Fruit fly (Drosophila melanogaster) whole organism, prepupa: Measurements from ENCODE around the gene blot.

ENCODE experiments used
- CG10631 ChIP-seq: fragments of 200-800 bp; sonication (Bioruptor generic); optimal IDR thresholded peaks from 2 replicates; lab custom pipeline; 2016; ENCODE audit warnings: missing biosample characterization, missing genetic modification characterization
- CG11294 ChIP-seq: fragments of 200-800 bp; sonication (Bioruptor generic); IDR thresholded peaks from 2 replicates; pipeline ENCODE4 v1.3.6; 2022; ENCODE audit warnings: missing biosample characterization, missing genetic modification characterization
- CG11762 ChIP-seq: fragments of 200-800 bp; sonication (Bioruptor generic); optimal IDR thresholded peaks from 3 replicates; lab custom pipeline; 2016; ENCODE audit warnings: missing biosample characterization, missing genetic modification characterization; ENCODE audit not compliant: insufficient read depth
- CG15336 ChIP-seq: fragments of 200-800 bp; sonication (Bioruptor generic); IDR thresholded peaks from 2 replicates; pipeline ENCODE4 v1.3.6; 2022; ENCODE audit warnings: missing biosample characterization, missing genetic modification characterization
- CG16779 ChIP-seq: fragments of 200-800 bp; sonication (Bioruptor generic); optimal IDR thresholded peaks from 3 replicates; lab custom pipeline; 2017; ENCODE audit warnings: missing biosample characterization, mild to moderate bottlenecking, missing genetic modification characterization
- CG31627 ChIP-seq: fragments of 200-800 bp; sonication (Bioruptor generic); optimal IDR thresholded peaks from 3 replicates; lab custom pipeline; 2016; ENCODE audit warnings: missing biosample characterization, missing genetic modification characterization
- CG32006 ChIP-seq: fragments of 200-800 bp; sonication (Bioruptor generic); optimal IDR thresholded peaks from 3 replicates; lab custom pipeline; 2017; ENCODE audit warnings: missing biosample characterization, mild to moderate bottlenecking, missing genetic modification characterization
- CG3919 ChIP-seq: fragments of 200-800 bp; sonication (Bioruptor generic); optimal IDR thresholded peaks from 3 replicates; lab custom pipeline; 2016; ENCODE audit warnings: missing biosample characterization, missing genetic modification characterization
- CG4318 ChIP-seq: fragments of 200-800 bp; sonication (Bioruptor generic); optimal IDR thresholded peaks from 3 replicates; lab custom pipeline; 2017; ENCODE audit warnings: missing biosample characterization, mild to moderate bottlenecking, missing genetic modification characterization
- CG6163 ChIP-seq: fragments of 200-800 bp; sonication (Bioruptor generic); IDR thresholded peaks from 3 replicates; pipeline ENCODE4 v1.3.6; 2022; ENCODE audit warnings: missing biosample characterization, missing genetic modification characterization
- CG6276 ChIP-seq: fragments of 200-800 bp; sonication (Bioruptor generic); optimal IDR thresholded peaks from 2 replicates; lab custom pipeline; 2017; ENCODE audit warnings: missing biosample characterization, mild to moderate bottlenecking, missing genetic modification characterization
- CG6792 ChIP-seq: fragments of 200-800 bp; sonication (Bioruptor generic); optimal IDR thresholded peaks from 3 replicates; lab custom pipeline; 2016; ENCODE audit warnings: missing biosample characterization, missing genetic modification characterization
- CG6808 ChIP-seq: fragments of 200-800 bp; sonication (Bioruptor generic); optimal IDR thresholded peaks from 3 replicates; lab custom pipeline; 2017; ENCODE audit warnings: missing biosample characterization, missing genetic modification characterization, mild to moderate bottlenecking, moderate library complexity, missing genetic modification reagents
- CG6854 ChIP-seq: fragments of 200-800 bp; sonication (Bioruptor generic); optimal IDR thresholded peaks from 2 replicates; lab custom pipeline; 2017; ENCODE audit warnings: missing biosample characterization, mild to moderate bottlenecking, missing genetic modification characterization
- CG8632 ChIP-seq: fragments of 200-800 bp; sonication (Bioruptor generic); optimal IDR thresholded peaks from 3 replicates; lab custom pipeline; 2016; ENCODE audit warnings: missing biosample characterization, missing genetic modification characterization
- CG9139 ChIP-seq: fragments of 200-800 bp; sonication (Bioruptor generic); optimal IDR thresholded peaks from 3 replicates; lab custom pipeline; 2017; ENCODE audit warnings: missing biosample characterization, mild to moderate bottlenecking, missing genetic modification characterization
- Eip75B ChIP-seq: fragments of 200-800 bp; sonication (Bioruptor generic); optimal IDR thresholded peaks from 3 replicates; lab custom pipeline; 2016; ENCODE audit warnings: missing biosample characterization, missing genetic modification characterization
- Eip78C ChIP-seq: fragments of 200-800 bp; sonication (Bioruptor generic); peaks from one replicate; lab custom pipeline; 2016; ENCODE audit warnings: missing biosample characterization, missing genetic modification characterization
- Eip93F ChIP-seq: fragments of 200-800 bp; sonication (Bioruptor generic); optimal IDR thresholded peaks from 2 replicates; lab custom pipeline; 2016; ENCODE audit warnings: missing biosample characterization, mild to moderate bottlenecking, missing genetic modification characterization
- Ets21C ChIP-seq: fragments of 200-800 bp; sonication (Bioruptor generic); optimal IDR thresholded peaks from 3 replicates; lab custom pipeline; 2016; ENCODE audit warnings: missing biosample characterization, missing genetic modification characterization
- Ets96B ChIP-seq: fragments of 200-800 bp; optimal IDR thresholded peaks from 2 replicates; lab custom pipeline; 2019; ENCODE audit warnings: missing biosample characterization, mild to moderate bottlenecking, missing genetic modification characterization, moderate library complexity
- Hr38 ChIP-seq: sonication (Bioruptor generic); optimal IDR thresholded peaks from 2 replicates; lab custom pipeline; 2016; ENCODE audit warnings: missing biosample characterization, missing genetic modification characterization
- Hr39 ChIP-seq: fragments of 200-800 bp; sonication (Bioruptor generic); optimal IDR thresholded peaks from 2 replicates; lab custom pipeline; 2016; ENCODE audit warnings: missing biosample characterization, missing genetic modification characterization
- Hr4 ChIP-seq: fragments of 200-800 bp; sonication (Bioruptor generic); optimal IDR thresholded peaks from 3 replicates; lab custom pipeline; 2016; ENCODE audit warnings: missing biosample characterization, missing genetic modification characterization
- Lpt ChIP-seq: fragments of 200-800 bp; sonication (Bioruptor generic); optimal IDR thresholded peaks from 3 replicates; lab custom pipeline; 2016; ENCODE audit warnings: missing biosample characterization, missing genetic modification characterization
- Sox102F ChIP-seq: fragments of 200-800 bp; sonication (Bioruptor generic); optimal IDR thresholded peaks from 2 replicates; lab custom pipeline; 2016; ENCODE audit warnings: missing biosample characterization, mild to moderate bottlenecking, missing genetic modification characterization
- Sox14 ChIP-seq: fragments of 200-800 bp; sonication (Bioruptor generic); optimal IDR thresholded peaks from 3 replicates; lab custom pipeline; 2016; ENCODE audit warnings: missing biosample characterization, missing genetic modification characterization
- acj6 ChIP-seq: fragments of 200-800 bp; sonication (Bioruptor generic); optimal IDR thresholded peaks from 3 replicates; lab custom pipeline; 2016; ENCODE audit warnings: missing biosample characterization, missing genetic modification characterization
- cyc ChIP-seq: fragments of 200-800 bp; sonication (Bioruptor generic); optimal IDR thresholded peaks from 3 replicates; lab custom pipeline; 2016; ENCODE audit warnings: missing biosample characterization, missing genetic modification characterization
- dac ChIP-seq: fragments of 200-800 bp; sonication (Bioruptor generic); optimal IDR thresholded peaks from 2 replicates; lab custom pipeline; 2017; ENCODE audit warnings: missing biosample characterization, mild to moderate bottlenecking, missing genetic modification characterization
- dsx ChIP-seq: fragments of 200-800 bp; optimal IDR thresholded peaks from 3 replicates; lab custom pipeline; 2019; ENCODE audit warnings: missing biosample characterization, mild to moderate bottlenecking, missing genetic modification characterization, moderate library complexity; ENCODE audit not compliant: poor library complexity, severe bottlenecking
- eg ChIP-seq: fragments of 200-800 bp; sonication (Bioruptor generic); IDR thresholded peaks from 3 replicates; pipeline ENCODE4 v1.3.6; 2022; ENCODE audit warnings: missing biosample characterization, missing genetic modification characterization
- esn ChIP-seq: fragments of 200-800 bp; sonication (Bioruptor generic); optimal IDR thresholded peaks from 2 replicates; lab custom pipeline; 2016; ENCODE audit warnings: missing biosample characterization, mild to moderate bottlenecking, missing genetic modification characterization, moderate library complexity
- fd59A ChIP-seq: fragments of 200-800 bp; sonication (Bioruptor generic); optimal IDR thresholded peaks from 2 replicates; lab custom pipeline; 2017; ENCODE audit warnings: missing biosample characterization, mild to moderate bottlenecking, missing genetic modification characterization, missing genetic modification reagents
- fkh ChIP-seq: fragments of 200-800 bp; sonication (Bioruptor generic); optimal IDR thresholded peaks from 3 replicates; lab custom pipeline; 2017; ENCODE audit warnings: missing biosample characterization, mild to moderate bottlenecking, missing genetic modification characterization, moderate library complexity
- net ChIP-seq: fragments of 200-800 bp; sonication (Bioruptor generic); optimal IDR thresholded peaks from 3 replicates; lab custom pipeline; 2016; ENCODE audit warnings: missing biosample characterization, missing genetic modification characterization
- pdm3 ChIP-seq: fragments of 200-800 bp; sonication (Bioruptor generic); optimal IDR thresholded peaks from 3 replicates; lab custom pipeline; 2016; ENCODE audit warnings: missing biosample characterization, missing genetic modification characterization
- spab ChIP-seq: fragments of 200-800 bp; sonication (Bioruptor generic); optimal IDR thresholded peaks from 2 replicates; lab custom pipeline; 2017; ENCODE audit warnings: missing biosample characterization, mild to moderate bottlenecking, missing genetic modification characterization, missing genetic modification reagents
- svp ChIP-seq: fragments of 200-800 bp; sonication (Bioruptor generic); peaks from one replicate; lab custom pipeline; 2016; ENCODE audit warnings: missing biosample characterization, missing genetic modification characterization
- topi ChIP-seq: fragments of 200-800 bp; sonication (Bioruptor generic); optimal IDR thresholded peaks from 3 replicates; lab custom pipeline; 2016; ENCODE audit warnings: missing biosample characterization, missing genetic modification characterization
- vri ChIP-seq: fragments of 200-800 bp; sonication (Bioruptor generic); optimal IDR thresholded peaks from 3 replicates; lab custom pipeline; 2016; ENCODE audit warnings: missing biosample characterization, mild to moderate bottlenecking, missing genetic modification characterization

The blot gene

dm6 chr3L:17359225-17359773 is 62.0 kb downstream of the blot start, which contains the start of gene tap:
Gene tap (plus strand): TSS chr3L:17359682.
- no peak for TF ChIP-seq Sox102F (GFP tag; lab: Kevin White, UChicago)
- no peak for TF ChIP-seq CG10631 (GFP tag; lab: Kevin White, UChicago)
- no peak for TF ChIP-seq fd59A (GFP tag; lab: Kevin White, UChicago)
- no peak for TF ChIP-seq Ets96B (tag; lab: Kevin White, UChicago)
- no peak for TF ChIP-seq net
- TF ChIP-seq CG11294 (GFP tag; lab: Robert Waterston, UW), result no peak
- no peak for TF ChIP-seq CG3919 (GFP tag; lab: Kevin White, UChicago)
- TF ChIP-seq dsx, result no peak
- no peak for TF ChIP-seq Eip78C (GFP tag; lab: Kevin White, UChicago)
- TF ChIP-seq Eip75B (GFP tag; lab: Kevin White, UChicago), result no peak
- no peak for TF ChIP-seq CG11762

- no peak for TF ChIP-seq eg (GFP tag; lab: Robert Waterston, UW)
- no peak for TF ChIP-seq svp (GFP tag; lab: Kevin White, UChicago)
- no peak for TF ChIP-seq CG31627 (GFP tag; lab: Kevin White, UChicago)
- no peak for TF ChIP-seq Lpt (GFP tag; lab: Kevin White, UChicago)
- TF ChIP-seq CG6808 (GFP tag; lab: Kevin White, UChicago), result no peak
- no peak for TF ChIP-seq CG15336 (GFP tag; lab: Robert Waterston, UW)
- TF ChIP-seq CG9139 (GFP tag; lab: Kevin White, UChicago), result no peak
- TF ChIP-seq Eip75B (GFP tag; lab: Kevin White, UChicago), result no peak
- no peak for TF ChIP-seq Ets21C (GFP tag; lab: Kevin White, UChicago)
- no peak for TF ChIP-seq CG11762
- TF ChIP-seq fd59A (GFP tag; lab: Kevin White, UChicago), result no peak
- TF ChIP-seq Eip93F, result no peak
- TF ChIP-seq esn (GFP tag; lab: Kevin White, UChicago), result no peak
- TF ChIP-seq fkh (GFP tag; lab: Kevin White, UChicago), result no peak
- TF ChIP-seq dac, result no peak
- TF ChIP-seq, all 60 proteins: peak for 0
These were observed 62.8 kb downstream of the blot start for dm6 chr3L:17358490-17358889.

- no peak for TF ChIP-seq acj6
- TF ChIP-seq CG9139 (GFP tag; lab: Kevin White, UChicago), result no peak
- no peak for TF ChIP-seq CG8632
- TF ChIP-seq spab (GFP tag; lab: Kevin White, UChicago), result no peak
- no peak for TF ChIP-seq dsx
- TF ChIP-seq CG6276 (GFP tag; lab: Kevin White, UChicago), result no peak
- TF ChIP-seq CG3919 (GFP tag; lab: Kevin White, UChicago), result no peak
- no peak for TF ChIP-seq Eip75B (GFP tag; lab: Kevin White, UChicago)
- TF ChIP-seq pdm3, result no peak
- TF ChIP-seq CG6792 (GFP tag; lab: Kevin White, UChicago), result no peak
- no peak for TF ChIP-seq CG6854 (GFP tag; lab: Kevin White, UChicago)
These were observed 63.9 kb downstream of the blot start for dm6 chr3L:17357431-17357830.

dm6 chr3L:17352812-17353211 is 68.5 kb downstream of the blot start:
- TF ChIP-seq pdm3 (no peak), CG32006 (no peak), CG10631 (GFP tag; lab: Kevin White, UChicago) (no peak), CG4318 (GFP tag; lab: Kevin White, UChicago) (no peak), Sox102F (GFP tag; lab: Kevin White, UChicago) (no peak), Lpt (GFP tag; lab: Kevin White, UChicago) (no peak), CG11294 (GFP tag; lab: Robert Waterston, UW) (no peak), cyc (GFP tag; lab: Kevin White, UChicago) (no peak)

- TF ChIP-seq Hr4 (GFP tag; lab: Kevin White, UChicago), result no peak
- no peak for TF ChIP-seq topi (GFP tag; lab: Kevin White, UChicago)
- TF ChIP-seq CG31627 (GFP tag; lab: Kevin White, UChicago), result no peak
- no peak for TF ChIP-seq vri (GFP tag; lab: Kevin White, UChicago)
- TF ChIP-seq eg (GFP tag; lab: Robert Waterston, UW), result no peak
- TF ChIP-seq CG8632, result no peak
- TF ChIP-seq CG16779 (tag; lab: Kevin White, UChicago), result no peak
- TF ChIP-seq Hr39 (GFP tag; lab: Kevin White, UChicago), result no peak
- no peak for TF ChIP-seq CG6163 (GFP tag; lab: Robert Waterston, UW)
- TF ChIP-seq dac, result no peak
- TF ChIP-seq Sox14 (GFP tag; lab: Kevin White, UChicago), result no peak
- no peak for TF ChIP-seq CG15336 (GFP tag; lab: Robert Waterston, UW)
- TF ChIP-seq esn (GFP tag; lab: Kevin White, UChicago), result no peak
- TF ChIP-seq Hr38 (GFP tag; lab: Kevin White, UChicago), result no peak
- TF ChIP-seq CG11294 (GFP tag; lab: Robert Waterston, UW), result no peak
- TF ChIP-seq CG10631 (GFP tag; lab: Kevin White, UChicago), result no peak
- TF ChIP-seq, all 60 proteins: peak for 0
These were observed 69.8 kb downstream of the blot start, which contains the start of gene CG7692 for dm6 chr3L:17351522-17351921. Gene CG7692 (plus strand): TSS chr3L:17351822.
